Fruit fly (Drosophila melanogaster) whole organism, embryonic: ENCODE data around the gene CG13364.

Source experiments
- Abd-B ChIP-seq: fragments of 200-800 bp; sonication (Bioruptor generic); optimal IDR thresholded peaks from 2 replicates; lab custom pipeline; 2018; ENCODE audit warnings: missing biosample characterization, mild to moderate bottlenecking, missing genetic modification characterization, moderate library complexity
- Adf1 ChIP-seq: fragments of 200-800 bp; sonication (Bioruptor generic); IDR thresholded peaks from 2 replicates; pipeline ENCODE4 v1.3.6; 2022; ENCODE audit warnings: missing biosample characterization, missing genetic modification characterization
- CG10321 ChIP-seq: fragments of 200-800 bp; sonication (Bioruptor generic); IDR thresholded peaks from 2 replicates; pipeline ENCODE4 v1.3.6; 2022; ENCODE audit warnings: missing biosample characterization, missing genetic modification characterization
- CG13624 ChIP-seq: fragments of 200-800 bp; sonication (Bioruptor generic); optimal IDR thresholded peaks from 2 replicates; lab custom pipeline; 2016; ENCODE audit warnings: missing biosample characterization, missing genetic modification characterization
- CG16813 ChIP-seq: fragments of 200-800 bp; sonication (Bioruptor generic); IDR thresholded peaks from 3 replicates; pipeline ENCODE4 v1.3.6; 2022; ENCODE audit warnings: missing biosample characterization, missing genetic modification characterization; ENCODE audit not compliant: partially characterized antibody
- CG16863 ChIP-seq: fragments of 200-800 bp; sonication (Bioruptor generic); optimal IDR thresholded peaks from 3 replicates; lab custom pipeline; 2016; ENCODE audit warnings: missing biosample characterization, missing genetic modification characterization
- CG1832 ChIP-seq: fragments of 200-800 bp; sonication (Bioruptor generic); optimal IDR thresholded peaks from 2 replicates; lab custom pipeline; 2017; ENCODE audit warnings: missing biosample characterization, mild to moderate bottlenecking, missing genetic modification characterization, inconsistent platforms
- CG2120 ChIP-seq: fragments of 200-800 bp; sonication (Bioruptor generic); optimal IDR thresholded peaks from 3 replicates; lab custom pipeline; 2016; ENCODE audit warnings: missing biosample characterization, missing genetic modification characterization
- CG32767 ChIP-seq: fragments of 200-800 bp; sonication (Bioruptor generic); IDR thresholded peaks from 2 replicates; pipeline ENCODE4 v1.3.6; 2022; ENCODE audit warnings: missing biosample characterization, missing genetic modification characterization
- CG34224 ChIP-seq: fragments of 200-800 bp; sonication (Bioruptor generic); IDR thresholded peaks from 3 replicates; pipeline ENCODE4 v1.3.6; 2022; ENCODE audit warnings: missing biosample characterization, missing genetic modification characterization; ENCODE audit not compliant: partially characterized antibody
- CG34376 ChIP-seq: fragments of 200-800 bp; sonication (Bioruptor generic); optimal IDR thresholded peaks from 2 replicates; lab custom pipeline; 2018; ENCODE audit warnings: missing biosample characterization, mild to moderate bottlenecking, missing genetic modification characterization
- CG7987 ChIP-seq: fragments of 200-800 bp; sonication (Bioruptor generic); optimal IDR thresholded peaks from 2 replicates; lab custom pipeline; 2018; ENCODE audit warnings: missing biosample characterization, mild to moderate bottlenecking, missing genetic modification characterization, moderate library complexity
- CG8478 ChIP-seq: fragments of >200 bp; optimal IDR thresholded peaks from 2 replicates; lab custom pipeline; 2018
- CTCF ChIP-seq: fragments of 200-800 bp; sonication (Bioruptor generic); optimal IDR thresholded peaks from 2 replicates; lab custom pipeline; 2017; ENCODE audit warnings: missing biosample characterization, mild to moderate bottlenecking, missing genetic modification characterization, moderate library complexity
- Doc3 ChIP-seq: fragments of 200-800 bp; sonication (Bioruptor generic); IDR thresholded peaks from 3 replicates; pipeline ENCODE4 v1.3.6; 2022; ENCODE audit warnings: missing biosample characterization, missing genetic modification characterization; ENCODE audit not compliant: partially characterized antibody
- HLHmδ ChIP-seq: fragments of 200-800 bp; sonication (Bioruptor generic); optimal IDR thresholded peaks from 2 replicates; lab custom pipeline; 2018; ENCODE audit warnings: missing biosample characterization, mild to moderate bottlenecking, missing genetic modification characterization, moderate library complexity
- Hr51 ChIP-seq, 2 experiments: fragments of 200-800 bp; sonication (Bioruptor generic); optimal IDR thresholded peaks; 2 replicates in 1 of 2; 3 replicates in 1 of 2; lab custom pipeline; 2016 to 2018; ENCODE audit warnings: missing biosample characterization in 2 of 2, missing genetic modification characterization in 2 of 2, mild to moderate bottlenecking in 1 of 2, moderate library complexity in 1 of 2
- Jarid2 ChIP-seq: fragments of 200-800 bp; sonication (Bioruptor generic); optimal IDR thresholded peaks from 3 replicates; lab custom pipeline; 2017; ENCODE audit warnings: mild to moderate bottlenecking, missing biosample characterization, missing genetic modification reagents, missing genetic modification characterization
- Lim3 ChIP-seq: fragments of 200-800 bp; sonication (Bioruptor generic); IDR thresholded peaks from 2 replicates; pipeline ENCODE4 v1.3.6; 2022; ENCODE audit warnings: missing biosample characterization, missing genetic modification characterization
- MBD-R2 ChIP-seq: fragments of 200-800 bp; sonication (Bioruptor generic); IDR thresholded peaks from 2 replicates; pipeline ENCODE4 v1.3.6; 2022; ENCODE audit warnings: missing biosample characterization, missing genetic modification characterization
- Max ChIP-seq: fragments of 200-800 bp; sonication (Bioruptor generic); optimal IDR thresholded peaks from 2 replicates; lab custom pipeline; 2016; ENCODE audit warnings: missing biosample characterization, mild to moderate bottlenecking, missing genetic modification characterization
- Nf-YC ChIP-seq: fragments of 200-800 bp; optimal IDR thresholded peaks from 3 replicates; lab custom pipeline; 2019; ENCODE audit warnings: missing biosample characterization, mild to moderate bottlenecking, missing genetic modification characterization, moderate library complexity
- Pdp1 ChIP-seq, 2 experiments: fragments of 200-800 bp; sonication (Bioruptor generic); optimal IDR thresholded peaks; 3 replicates each; lab custom pipeline; 2016; ENCODE audit warnings: missing biosample characterization in 2 of 2, missing genetic modification characterization in 2 of 2, mild to moderate bottlenecking in 1 of 2, moderate library complexity in 1 of 2
- Sry-β ChIP-seq: fragments of 200-800 bp; sonication (Bioruptor generic); optimal IDR thresholded peaks from 2 replicates; lab custom pipeline; 2018; ENCODE audit warnings: missing biosample characterization, mild to moderate bottlenecking, missing genetic modification characterization, moderate library complexity
- Xrp1 ChIP-seq: fragments of 200-800 bp; sonication (Bioruptor generic); IDR thresholded peaks from 2 replicates; pipeline ENCODE4 v1.3.6; 2022; ENCODE audit warnings: missing biosample characterization, missing genetic modification characterization
- ash1 ChIP-seq: fragments of 200-800 bp; sonication (Bioruptor generic); optimal IDR thresholded peaks from 2 replicates; lab custom pipeline; 2018; ENCODE audit warnings: missing biosample characterization, mild to moderate bottlenecking, missing genetic modification characterization
- bab2 ChIP-seq: fragments of 200-800 bp; sonication (Bioruptor generic); optimal IDR thresholded peaks from 2 replicates; lab custom pipeline; 2016; ENCODE audit warnings: missing biosample characterization, missing genetic modification characterization
- cg ChIP-seq: fragments of 200-800 bp; sonication (Bioruptor generic); optimal IDR thresholded peaks from 3 replicates; lab custom pipeline; 2019; ENCODE audit warnings: missing biosample characterization, mild to moderate bottlenecking, missing genetic modification characterization, moderate library complexity
- chinmo ChIP-seq: fragments of 200-800 bp; sonication (Bioruptor generic); IDR thresholded peaks from 4 replicates; pipeline ENCODE4 v1.3.6; 2022; ENCODE audit warnings: missing biosample characterization, missing genetic modification characterization; ENCODE audit not compliant: partially characterized antibody
- dan ChIP-seq: fragments of 200-800 bp; sonication (Bioruptor generic); IDR thresholded peaks from 2 replicates; pipeline ENCODE4 v1.3.6; 2022; ENCODE audit warnings: missing biosample characterization, missing genetic modification characterization
- ewg ChIP-seq: fragments of 200-800 bp; sonication (Bioruptor generic); optimal IDR thresholded peaks from 3 replicates; lab custom pipeline; 2017; ENCODE audit warnings: mild to moderate bottlenecking, missing biosample characterization, missing genetic modification reagents, missing genetic modification characterization
- hb ChIP-seq: fragments of 200-800 bp; sonication (Bioruptor generic); IDR thresholded peaks from 3 replicates; pipeline ENCODE4 v1.3.6; 2022; ENCODE audit warnings: missing biosample characterization, missing genetic modification characterization; ENCODE audit not compliant: partially characterized antibody
- kni ChIP-seq: fragments of 200-800 bp; sonication (Bioruptor generic); optimal IDR thresholded peaks from 3 replicates; lab custom pipeline; 2017; ENCODE audit warnings: mild to moderate bottlenecking, missing biosample characterization, missing genetic modification reagents, missing genetic modification characterization
- nom ChIP-seq: fragments of 200-800 bp; sonication (Bioruptor generic); optimal IDR thresholded peaks from 2 replicates; lab custom pipeline; 2017; ENCODE audit warnings: missing biosample characterization, missing genetic modification characterization, mild to moderate bottlenecking, moderate library complexity, missing genetic modification reagents
- oc ChIP-seq: fragments of 200-800 bp; sonication (Bioruptor generic); optimal IDR thresholded peaks from 2 replicates; lab custom pipeline; 2018; ENCODE audit warnings: missing biosample characterization, mild to moderate bottlenecking, missing genetic modification characterization, moderate library complexity
- pros ChIP-seq: fragments of 200-800 bp; sonication (Bioruptor generic); optimal IDR thresholded peaks from 3 replicates; lab custom pipeline; 2019; ENCODE audit warnings: missing biosample characterization, mild to moderate bottlenecking, missing genetic modification characterization, moderate library complexity
- pzg ChIP-seq: fragments of 200-800 bp; sonication (Bioruptor generic); optimal IDR thresholded peaks from 3 replicates; lab custom pipeline; 2018; ENCODE audit warnings: missing biosample characterization, mild to moderate bottlenecking, missing genetic modification characterization, moderate library complexity
- ranshi ChIP-seq: fragments of 200-800 bp; sonication (Bioruptor generic); IDR thresholded peaks from 2 replicates; pipeline ENCODE4 v1.3.6; 2022; ENCODE audit warnings: missing biosample characterization, missing genetic modification characterization
- sens ChIP-seq: fragments of 200-800 bp; sonication (Bioruptor generic); peaks from one replicate; lab custom pipeline; 2016; ENCODE audit warnings: missing biosample characterization, missing genetic modification characterization
- sr ChIP-seq: fragments of 200-800 bp; sonication (Bioruptor generic); IDR thresholded peaks from 3 replicates; pipeline ENCODE4 v1.3.6; 2022; ENCODE audit warnings: missing biosample characterization, missing genetic modification characterization
- twi ChIP-seq: fragments of 200-800 bp; optimal IDR thresholded peaks from 2 replicates; lab custom pipeline; 2019; ENCODE audit warnings: missing biosample characterization, mild to moderate bottlenecking, missing genetic modification characterization, moderate library complexity
- unc-4 ChIP-seq: fragments of 200-800 bp; sonication (Bioruptor generic); IDR thresholded peaks from 2 replicates; pipeline ENCODE4 v1.3.6; 2022; ENCODE audit warnings: missing biosample characterization, missing genetic modification characterization; ENCODE audit not compliant: partially characterized antibody
- usp ChIP-seq: fragments of >200 bp; optimal IDR thresholded peaks from 2 replicates; lab custom pipeline; 2017; ENCODE audit warnings: missing biosample characterization, missing genetic modification characterization
- zf30C ChIP-seq: fragments of 200-800 bp; sonication (Bioruptor generic); optimal IDR thresholded peaks from 3 replicates; lab custom pipeline; 2018; ENCODE audit warnings: missing biosample characterization, mild to moderate bottlenecking, missing genetic modification characterization

CG13364 gene

DNA sequence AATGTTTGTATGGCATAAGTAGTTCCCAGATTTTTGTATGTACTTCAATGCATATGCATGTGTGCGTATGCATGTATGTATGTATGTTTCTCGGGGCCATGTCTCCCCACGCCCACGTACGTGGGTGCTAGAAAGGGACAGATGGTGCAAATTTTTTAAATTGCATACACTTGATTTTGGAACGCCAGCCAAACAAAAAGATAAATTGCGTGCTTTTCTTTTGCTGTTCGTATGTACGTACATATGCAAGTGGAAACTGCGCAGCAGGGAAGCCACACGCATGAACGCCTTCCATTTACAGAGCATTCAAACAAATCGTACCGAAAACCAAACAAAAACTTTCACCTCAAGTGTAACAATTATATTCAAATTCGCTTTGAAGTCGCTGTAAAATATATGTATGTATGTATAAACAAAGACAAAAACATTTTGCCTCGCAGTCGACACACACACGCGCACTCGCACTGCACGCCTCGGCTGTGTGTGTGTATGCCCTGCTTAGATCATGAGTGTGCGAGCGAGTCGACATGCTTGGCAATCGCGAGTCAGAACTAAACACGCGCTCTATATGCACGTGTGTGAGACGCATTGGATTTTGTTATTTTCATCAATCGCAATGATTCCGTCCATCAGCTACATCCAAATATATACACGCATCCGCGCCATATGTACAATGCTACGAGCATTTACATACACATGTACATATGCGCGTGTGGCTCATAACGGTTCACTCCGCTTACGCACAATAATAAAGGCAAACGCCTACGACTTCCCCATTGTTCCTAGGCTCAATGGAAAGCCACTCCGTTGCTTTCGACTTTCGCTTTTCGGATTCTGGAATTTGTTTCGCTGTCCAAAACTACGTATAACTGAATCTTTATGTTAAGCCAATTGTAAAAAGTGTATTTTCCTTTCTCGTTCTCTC, 11.9 kb upstream of the CG13364 start (continued):
- TF ChIP-seq pros (GFP tag; lab: Kevin White, UChicago) (peak; percentile 33), Xrp1 (GFP tag; lab: Robert Waterston, UW) (0 out of 2 replicates have a peak, but pooled peaks have one; percentile 7), usp (GFP tag; lab: Kevin White, UChicago) (no peak), dan (no peak), CG16813 (GFP tag; lab: Robert Waterston, UW) (0 out of 3 replicates have a peak, but pooled peaks have one; percentile 8), Max (GFP tag; lab: Kevin White, UChicago) (peak; percentile 48), Hr51 (GFP tag; optimal IDR thresholded peaks at IDR 0.05; lab: Kevin White, UChicago) (no peak), CG13624 (GFP tag; lab: Kevin White, UChicago) (peak; percentile 46), CG16863 (no peak), ranshi (GFP tag; lab: Robert Waterston, UW) (no peak), Abd-B (GFP tag; lab: Kevin White, UChicago) (no peak), pzg (GFP tag; lab: Kevin White, UChicago) (peak; percentile 0), CG1832 (peak; percentile 53), Doc3 (GFP tag; lab: Robert Waterston, UW) (no peak), Nf-YC (tag; lab: Kevin White, UChicago) (peak; percentile 59), CG10321 (GFP tag; lab: Robert Waterston, UW) (peak; percentile 79), cg (GFP tag; lab: Kevin White, UChicago) (peak; percentile 91), CG2120 (no peak), CG34376 (GFP tag; lab: Kevin White, UChicago) (peak; percentile 27), CG7987 (peak; percentile 23), sr (GFP tag; lab: Robert Waterston, UW) (peak; percentile 76; the same call in 2 of the 3 replicates), unc-4 (no peak), twi (peak; percentile 36), oc (tag; lab: Kevin White, UChicago) (peak; percentile 12), Jarid2 (GFP tag; lab: Kevin White, UChicago) (no peak), HLHmδ (GFP tag; lab: Kevin White, UChicago) (peak; percentile 53), bab2 (GFP tag; lab: Kevin White, UChicago) (no peak), ash1 (GFP tag; lab: Kevin White, UChicago) (no peak), ewg (GFP tag; lab: Kevin White, UChicago) (peak; percentile 79), nom (GFP tag; lab: Kevin White, UChicago) (no peak), CG34224 (GFP tag; lab: Robert Waterston, UW) (0 out of 3 replicates have a peak, but pooled peaks have one; percentile 11), chinmo (GFP tag; lab: Robert Waterston, UW) (peak; percentile 94), kni (GFP tag; lab: Kevin White, UChicago) (peak; percentile 56), zf30C (GFP tag; lab: Kevin White, UChicago) (no peak), CTCF (peak; percentile 4), hb (GFP tag; lab: Robert Waterston, UW) (no peak), Lim3 (no peak), MBD-R2 (peak; percentile 27; the same call in 1 of the 2 replicates), Pdp1 (GFP tag; optimal IDR thresholded peaks at IDR 0.05; lab: Kevin White, UChicago) (peak in 1 of 2 experiments; percentile 48), Sry-β (GFP tag; lab: Kevin White, UChicago) (no peak), Adf1 (peak; percentile 39; the same call in 1 of the 2 replicates), CG32767 (0 out of 2 replicates have a peak, but pooled peaks have one; percentile 39), CG8478 (lab: Kevin White, UChicago) (peak; percentile 83), sens (GFP tag; lab: Kevin White, UChicago) (peak; percentile 86)
